Worm (Caenorhabditis elegans) whole organism, L4 larva: Measurements from ENCODE around the gene ceh-37.

Experiments used
- T20F7.1 ChIP-seq: fragments of 200-800 bp; sonication (Bioruptor generic); optimal IDR thresholded peaks from 2 replicates; lab custom pipeline; 2018; ENCODE audit warnings: mild to moderate bottlenecking, missing genetic modification characterization, missing compliant biosample characterization
- ces-1 ChIP-seq: fragments of 150-350 bp; sonication (generic microtip); optimal IDR thresholded peaks from 4 replicates; lab custom pipeline; 2014; ENCODE audit warnings: missing biosample characterization, missing genetic modification reagents, missing genetic modification characterization
- cey-2 ChIP-seq: sonication (generic microtip); optimal IDR thresholded peaks from 3 replicates; lab custom pipeline; 2017; ENCODE audit warnings: missing genetic modification characterization, mild to moderate bottlenecking, missing compliant biosample characterization, antibody characterized with exemption, borderline replicate concordance; ENCODE audit not compliant: insufficient read depth
- dpl-1 ChIP-seq: fragments of 150-350 bp; optimal IDR thresholded peaks from 2 replicates; lab custom pipeline; 2014; ENCODE audit warnings: missing biosample characterization, missing genetic modification reagents, missing genetic modification characterization
- nhr-11 ChIP-seq: fragments of 150-350 bp; optimal IDR thresholded peaks from 2 replicates; lab custom pipeline; 2014; ENCODE audit warnings: missing biosample characterization, missing genetic modification characterization
- snpc-4 ChIP-seq: fragments of 150-350 bp; optimal IDR thresholded peaks from 2 replicates; lab custom pipeline; 2014; ENCODE audit warnings: missing biosample characterization, missing genetic modification characterization
- unc-39 ChIP-seq: sonication (generic microtip); optimal IDR thresholded peaks from 2 replicates; lab custom pipeline; 2017; ENCODE audit warnings: missing biosample characterization, missing genetic modification characterization

DNA sequence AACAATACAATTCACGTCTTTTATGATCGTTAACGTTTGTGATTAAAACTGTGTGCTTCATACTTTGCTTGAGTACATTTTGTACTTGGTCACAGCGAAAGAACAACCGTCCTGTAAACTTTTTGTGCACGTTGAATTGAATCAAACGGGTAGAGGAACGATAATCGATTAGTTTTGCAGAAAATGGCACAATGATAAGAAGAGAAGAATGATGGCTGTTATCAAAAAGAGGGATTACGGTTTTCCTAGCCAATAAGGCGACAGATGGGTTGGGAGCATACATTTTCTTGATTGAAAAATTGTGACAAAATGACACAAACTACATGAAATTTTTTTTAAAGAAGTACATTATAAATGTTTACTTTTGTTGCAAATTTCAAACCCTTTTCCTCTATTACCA is 13.5 kb downstream of the ceh-37 start:
- TF ChIP-seq nhr-11 = no peak
- TF ChIP-seq cey-2 = no peak
- TF ChIP-seq dpl-1 (GFP tag; lab: Kevin White, UChicago) = no peak
- no peak for TF ChIP-seq T20F7.1
- no peak for TF ChIP-seq unc-39 (tag; lab: Kevin White, UChicago)
- no peak for TF ChIP-seq ces-1 (GFP tag; lab: Kevin White, UChicago)
- TF ChIP-seq snpc-4 (tag; lab: Kevin White, UChicago) = no peak
